Fruit fly (Drosophila melanogaster) whole organism, prepupa: Measurements from ENCODE around the gene Atg5.

Experiments used
- CG11294 ChIP-seq: fragments of 200-800 bp; sonication (Bioruptor generic); IDR thresholded peaks from 2 replicates; pipeline ENCODE4 v1.3.6; 2022; ENCODE audit warnings: missing biosample characterization, missing genetic modification characterization
- CG11762 ChIP-seq: fragments of 200-800 bp; sonication (Bioruptor generic); optimal IDR thresholded peaks from 3 replicates; lab custom pipeline; 2016; ENCODE audit warnings: missing biosample characterization, missing genetic modification characterization; ENCODE audit not compliant: insufficient read depth
- CG1621 ChIP-seq: fragments of 200-800 bp; sonication (Bioruptor generic); optimal IDR thresholded peaks from 3 replicates; lab custom pipeline; 2018; ENCODE audit warnings: missing biosample characterization, mild to moderate bottlenecking, missing genetic modification characterization
- CG16779 ChIP-seq: fragments of 200-800 bp; sonication (Bioruptor generic); optimal IDR thresholded peaks from 3 replicates; lab custom pipeline; 2017; ENCODE audit warnings: missing biosample characterization, mild to moderate bottlenecking, missing genetic modification characterization
- CG3919 ChIP-seq: fragments of 200-800 bp; sonication (Bioruptor generic); optimal IDR thresholded peaks from 3 replicates; lab custom pipeline; 2016; ENCODE audit warnings: missing biosample characterization, missing genetic modification characterization
- CG6163 ChIP-seq: fragments of 200-800 bp; sonication (Bioruptor generic); IDR thresholded peaks from 3 replicates; pipeline ENCODE4 v1.3.6; 2022; ENCODE audit warnings: missing biosample characterization, missing genetic modification characterization
- CG6854 ChIP-seq: fragments of 200-800 bp; sonication (Bioruptor generic); optimal IDR thresholded peaks from 2 replicates; lab custom pipeline; 2017; ENCODE audit warnings: missing biosample characterization, mild to moderate bottlenecking, missing genetic modification characterization
- Hr38 ChIP-seq: sonication (Bioruptor generic); optimal IDR thresholded peaks from 2 replicates; lab custom pipeline; 2016; ENCODE audit warnings: missing biosample characterization, missing genetic modification characterization
- Smox ChIP-seq: fragments of 200-800 bp; sonication (Bioruptor generic); optimal IDR thresholded peaks from 3 replicates; lab custom pipeline; 2016; ENCODE audit warnings: missing biosample characterization, missing genetic modification characterization
- achi ChIP-seq: fragments of 200-800 bp; sonication (Bioruptor generic); optimal IDR thresholded peaks from 3 replicates; lab custom pipeline; 2016; ENCODE audit warnings: missing biosample characterization, missing genetic modification characterization
- fkh ChIP-seq: fragments of 200-800 bp; sonication (Bioruptor generic); optimal IDR thresholded peaks from 3 replicates; lab custom pipeline; 2017; ENCODE audit warnings: missing biosample characterization, mild to moderate bottlenecking, missing genetic modification characterization, moderate library complexity
- svp ChIP-seq: fragments of 200-800 bp; sonication (Bioruptor generic); peaks from one replicate; lab custom pipeline; 2016; ENCODE audit warnings: missing biosample characterization, missing genetic modification characterization
- topi ChIP-seq: fragments of 200-800 bp; sonication (Bioruptor generic); optimal IDR thresholded peaks from 3 replicates; lab custom pipeline; 2016; ENCODE audit warnings: missing biosample characterization, missing genetic modification characterization
- vri ChIP-seq: fragments of 200-800 bp; sonication (Bioruptor generic); optimal IDR thresholded peaks from 3 replicates; lab custom pipeline; 2016; ENCODE audit warnings: missing biosample characterization, mild to moderate bottlenecking, missing genetic modification characterization

The Atg5 gene

DNA sequence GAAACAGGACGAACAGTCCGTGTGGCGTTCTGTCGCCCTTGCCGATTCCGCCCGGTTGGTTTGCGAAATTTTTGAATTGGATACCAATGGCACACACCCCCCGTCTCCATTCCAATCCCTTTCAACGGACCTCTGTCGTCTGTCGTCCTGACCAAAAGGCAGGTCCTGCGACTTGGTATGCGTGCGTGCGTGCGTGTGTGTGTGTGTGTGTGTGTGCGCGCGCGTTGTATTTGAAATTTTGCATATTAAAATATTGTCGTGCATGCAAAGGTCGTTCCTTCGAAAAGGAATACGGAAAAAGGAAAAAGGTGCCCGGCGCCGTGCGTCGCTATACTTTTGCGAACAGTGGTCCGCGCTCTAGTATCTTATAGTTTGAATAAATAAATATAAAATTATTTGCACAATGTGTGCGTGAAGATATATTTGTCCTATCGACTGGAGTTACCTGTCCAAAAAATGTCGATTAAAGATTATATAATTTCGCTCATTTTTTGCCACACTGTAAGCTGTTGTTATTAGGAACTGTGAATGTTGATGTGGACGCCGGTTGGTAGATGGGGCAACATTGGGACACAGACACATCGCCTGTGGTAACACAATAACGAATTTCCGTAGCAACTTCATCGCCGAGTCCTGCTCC is 52.1 kb downstream of the Atg5 start:
- no peak for TF ChIP-seq CG11762
- no peak for TF ChIP-seq CG11294 (GFP tag; lab: Robert Waterston, UW)
- no peak for TF ChIP-seq vri (GFP tag; lab: Kevin White, UChicago)
- TF ChIP-seq svp (GFP tag; lab: Kevin White, UChicago) = peak; percentile 30

DNA sequence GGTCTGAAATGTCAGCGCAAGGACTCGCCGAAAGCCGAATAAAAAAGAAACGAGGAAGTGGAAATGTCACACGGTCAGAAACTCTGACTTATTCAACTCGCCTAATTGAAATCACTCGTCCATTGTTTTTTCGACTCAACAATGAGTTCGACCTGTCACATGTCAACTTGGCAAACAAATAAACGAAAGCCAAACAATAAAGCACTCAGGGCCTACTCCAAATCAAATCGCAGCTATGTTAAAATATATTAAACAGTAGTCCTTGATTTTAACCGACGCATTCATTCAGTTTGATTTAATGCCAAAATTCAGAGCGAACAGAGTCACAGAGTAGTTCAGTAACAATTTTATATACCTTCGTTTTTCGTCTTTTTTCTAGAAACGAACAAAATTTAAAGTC is 57.0 kb downstream of the Atg5 start, which contains the start of gene CG1958:
CG1958 (plus strand) TSS at position 301 of the 400 bp plus-strand sequence.
- TF ChIP-seq svp (GFP tag; lab: Kevin White, UChicago) = no peak
- TF ChIP-seq CG11294 (GFP tag; lab: Robert Waterston, UW) = no peak
- TF ChIP-seq CG6163 (GFP tag; lab: Robert Waterston, UW) = no peak
- no peak for TF ChIP-seq fkh (GFP tag; lab: Kevin White, UChicago)
- no peak for TF ChIP-seq topi (GFP tag; lab: Kevin White, UChicago)
- TF ChIP-seq Smox (GFP tag; lab: Kevin White, UChicago) = no peak
- no peak for TF ChIP-seq CG6854 (GFP tag; lab: Kevin White, UChicago)
- TF ChIP-seq CG3919 (GFP tag; lab: Kevin White, UChicago) = no peak
- TF ChIP-seq achi (GFP tag; lab: Kevin White, UChicago) = no peak
- no peak for TF ChIP-seq CG16779 (tag; lab: Kevin White, UChicago)
- TF ChIP-seq Hr38 (GFP tag; lab: Kevin White, UChicago) = no peak
- TF ChIP-seq CG1621 (tag; lab: Kevin White, UChicago) = no peak
